Fruit fly (Drosophila melanogaster) whole organism, pupa: ENCODE results near the gene cass.

Experiments used
- CG34367 ChIP-seq: fragments of 200-800 bp; sonication (Bioruptor generic); optimal IDR thresholded peaks from 2 replicates; lab custom pipeline; 2018; ENCODE audit warnings: missing biosample characterization, mild to moderate bottlenecking, missing genetic modification characterization
- fd96Ca ChIP-seq: fragments of 200-800 bp; sonication (Bioruptor generic); IDR thresholded peaks from 3 replicates; pipeline ENCODE4 v1.3.6; 2022; ENCODE audit warnings: missing biosample characterization, missing genetic modification characterization
- gl ChIP-seq: fragments of 200-800 bp; sonication (Bioruptor generic); optimal IDR thresholded peaks from 2 replicates; lab custom pipeline; 2018; ENCODE audit warnings: missing biosample characterization, mild to moderate bottlenecking, missing genetic modification characterization

dm6 chr2L:17498721-17499120, 21.0 kb upstream of the cass start, which contains the start of gene CG15142:
- TF ChIP-seq gl (no peak), fd96Ca (GFP tag; lab: Robert Waterston, UW) (no peak), CG34367 (tag; lab: Kevin White, UChicago) (no peak)
